Fruit fly (Drosophila melanogaster) whole organism, embryonic: ENCODE measurements around the gene CG13022.

ENCODE experiments used
- ATbp ChIP-seq: fragments of 200-800 bp; sonication (Bioruptor generic); optimal IDR thresholded peaks from 2 replicates; lab custom pipeline; 2017; ENCODE audit warnings: missing biosample characterization, mild to moderate bottlenecking, missing genetic modification characterization, missing genetic modification reagents
- Awh ChIP-seq: fragments of 200-800 bp; sonication (Bioruptor generic); IDR thresholded peaks from 2 replicates; pipeline ENCODE4, ENCODE4 v1.3.6; 2022; ENCODE audit warnings: missing biosample characterization, missing genetic modification characterization
- BEAF-32 ChIP-seq: fragments of 200-800 bp; sonication (Bioruptor generic); optimal IDR thresholded peaks from 3 replicates; lab custom pipeline; 2017; ENCODE audit warnings: missing biosample characterization, missing genetic modification characterization, mild to moderate bottlenecking, moderate library complexity, missing genetic modification reagents
- CG12299 ChIP-seq: fragments of 200-800 bp; sonication (Bioruptor generic); optimal IDR thresholded peaks from 2 replicates; lab custom pipeline; 2018; ENCODE audit warnings: missing biosample characterization, mild to moderate bottlenecking, missing genetic modification characterization
- CG14441 ChIP-seq: fragments of 200-800 bp; sonication (Bioruptor generic); IDR thresholded peaks from 2 replicates; pipeline ENCODE4 v1.3.6; 2022; ENCODE audit warnings: missing biosample characterization, missing genetic modification characterization
- CG1603 ChIP-seq: fragments of 200-800 bp; sonication (Bioruptor generic); optimal IDR thresholded peaks from 2 replicates; lab custom pipeline; 2019; ENCODE audit warnings: missing biosample characterization, mild to moderate bottlenecking, missing genetic modification characterization, moderate library complexity
- CG18599 ChIP-seq: fragments of 200-800 bp; sonication (Bioruptor generic); optimal IDR thresholded peaks from 3 replicates; lab custom pipeline; 2017; ENCODE audit warnings: missing biosample characterization, missing genetic modification characterization, mild to moderate bottlenecking, moderate library complexity, missing genetic modification reagents
- CG31388 ChIP-seq: fragments of 200-800 bp; sonication (Bioruptor generic); optimal IDR thresholded peaks from 2 replicates; lab custom pipeline; 2016; ENCODE audit warnings: missing biosample characterization, missing genetic modification characterization
- CG33213 ChIP-seq: fragments of 200-800 bp; sonication (Bioruptor generic); optimal IDR thresholded peaks from 3 replicates; lab custom pipeline; 2016; ENCODE audit warnings: missing biosample characterization, missing genetic modification characterization
- CG3995 ChIP-seq: fragments of 200-800 bp; sonication (Bioruptor generic); optimal IDR thresholded peaks from 3 replicates; lab custom pipeline; 2016; ENCODE audit warnings: missing biosample characterization, missing genetic modification characterization
- CG4424 ChIP-seq: fragments of 200-800 bp; sonication (Bioruptor generic); optimal IDR thresholded peaks from 3 replicates; lab custom pipeline; 2016; ENCODE audit warnings: missing biosample characterization, missing genetic modification characterization
- CG7745 ChIP-seq: fragments of 200-800 bp; sonication (Bioruptor generic); optimal IDR thresholded peaks from 2 replicates; lab custom pipeline; 2018; ENCODE audit warnings: missing biosample characterization, mild to moderate bottlenecking, missing genetic modification characterization, moderate library complexity
- CG7963 ChIP-seq: fragments of 200-800 bp; sonication (Bioruptor generic); IDR thresholded peaks from 3 replicates; pipeline ENCODE4 v1.3.6; 2022; ENCODE audit warnings: missing biosample characterization, missing genetic modification characterization; ENCODE audit not compliant: partially characterized antibody
- CG8944 ChIP-seq: fragments of 200-800 bp; sonication (Bioruptor generic); optimal IDR thresholded peaks from 3 replicates; lab custom pipeline; 2016; ENCODE audit warnings: missing biosample characterization, missing genetic modification characterization
- CG9437 ChIP-seq: fragments of 200-800 bp; sonication (Bioruptor generic); optimal IDR thresholded peaks from 2 replicates; lab custom pipeline; 2018; ENCODE audit warnings: missing biosample characterization, mild to moderate bottlenecking, missing genetic modification characterization
- D19A ChIP-seq: fragments of 200-800 bp; optimal IDR thresholded peaks from 3 replicates; lab custom pipeline; 2019; ENCODE audit warnings: missing biosample characterization, mild to moderate bottlenecking, missing genetic modification characterization, moderate library complexity
- D19B ChIP-seq: fragments of 200-800 bp; sonication (Bioruptor generic); optimal IDR thresholded peaks from 2 replicates; lab custom pipeline; 2017; ENCODE audit warnings: missing biosample characterization, mild to moderate bottlenecking, missing genetic modification characterization
- Doc2 ChIP-seq: fragments of 200-800 bp; sonication (Bioruptor generic); IDR thresholded peaks from 2 replicates; pipeline ENCODE4 v1.3.6; 2022; ENCODE audit warnings: missing biosample characterization, missing genetic modification characterization
- HLH54F ChIP-seq: fragments of 200-800 bp; sonication (Bioruptor generic); optimal IDR thresholded peaks from 3 replicates; lab custom pipeline; 2016; ENCODE audit warnings: missing biosample characterization, missing genetic modification characterization
- Hr39 ChIP-seq: fragments of >200 bp; optimal IDR thresholded peaks from 2 replicates; lab custom pipeline; 2017
- Hr78 ChIP-seq, 2 experiments: fragments of 200-800 bp in 1 of 2; fragments of >200 bp in 1 of 2; sonication (Bioruptor generic) in 1 of 2; optimal IDR thresholded peaks; 2 replicates each; lab custom pipeline; 2017 to 2019; ENCODE audit warnings: missing biosample characterization in 2 of 2, missing genetic modification characterization in 2 of 2, mild to moderate bottlenecking in 1 of 2, moderate library complexity in 1 of 2
- Lim3 ChIP-seq: fragments of 200-800 bp; sonication (Bioruptor generic); IDR thresholded peaks from 2 replicates; pipeline ENCODE4 v1.3.6; 2022; ENCODE audit warnings: missing biosample characterization, missing genetic modification characterization
- Max ChIP-seq: fragments of 200-800 bp; sonication (Bioruptor generic); optimal IDR thresholded peaks from 2 replicates; lab custom pipeline; 2016; ENCODE audit warnings: missing biosample characterization, mild to moderate bottlenecking, missing genetic modification characterization
- Mrtf ChIP-seq: fragments of 200-800 bp; sonication (Bioruptor generic); IDR thresholded peaks from 3 replicates; pipeline ENCODE4 v1.3.6; 2022; ENCODE audit warnings: missing biosample characterization, missing genetic modification characterization
- Rfx ChIP-seq: fragments of 200-800 bp; sonication (Bioruptor generic); IDR thresholded peaks from 2 replicates; pipeline ENCODE4 v1.3.6; 2022; ENCODE audit warnings: missing biosample characterization, missing genetic modification characterization
- Sox100B ChIP-seq: fragments of 200-800 bp; sonication (Bioruptor generic); optimal IDR thresholded peaks from 3 replicates; lab custom pipeline; 2018; ENCODE audit warnings: missing biosample characterization, mild to moderate bottlenecking, missing genetic modification characterization
- Xrp1 ChIP-seq: fragments of 200-800 bp; sonication (Bioruptor generic); IDR thresholded peaks from 2 replicates; pipeline ENCODE4 v1.3.6; 2022; ENCODE audit warnings: missing biosample characterization, missing genetic modification characterization
- bowl ChIP-seq: fragments of 200-800 bp; sonication (Bioruptor generic); IDR thresholded peaks from 2 replicates; pipeline ENCODE4 v1.3.6; 2022; ENCODE audit warnings: missing biosample characterization, missing genetic modification characterization
- btn ChIP-seq: fragments of 200-800 bp; sonication (Bioruptor generic); optimal IDR thresholded peaks from 2 replicates; lab custom pipeline; 2016; ENCODE audit warnings: missing biosample characterization, missing genetic modification characterization
- dmrt11E ChIP-seq: fragments of 200-800 bp; sonication (Bioruptor generic); optimal IDR thresholded peaks from 3 replicates; lab custom pipeline; 2018; ENCODE audit warnings: missing biosample characterization, mild to moderate bottlenecking, missing genetic modification characterization, moderate library complexity
- dmrt99B ChIP-seq: fragments of 200-800 bp; sonication (Bioruptor generic); optimal IDR thresholded peaks from 2 replicates; lab custom pipeline; 2018; ENCODE audit warnings: missing biosample characterization, mild to moderate bottlenecking, missing genetic modification characterization, moderate library complexity
- jumu ChIP-seq: fragments of 200-800 bp; sonication (Bioruptor generic); optimal IDR thresholded peaks from 3 replicates; lab custom pipeline; 2016; ENCODE audit warnings: missing biosample characterization, missing genetic modification characterization
- kah ChIP-seq: fragments of 200-800 bp; sonication (Bioruptor generic); optimal IDR thresholded peaks from 2 replicates; lab custom pipeline; 2018; ENCODE audit warnings: missing biosample characterization, mild to moderate bottlenecking, missing genetic modification characterization
- klu ChIP-seq: fragments of 200-800 bp; sonication (Bioruptor generic); IDR thresholded peaks from 2 replicates; pipeline ENCODE4 v1.3.6; 2022; ENCODE audit warnings: missing biosample characterization, missing genetic modification characterization
- mirr ChIP-seq: fragments of 200-800 bp; sonication (Bioruptor generic); optimal IDR thresholded peaks from 3 replicates; lab custom pipeline; 2018; ENCODE audit warnings: missing biosample characterization, mild to moderate bottlenecking, missing genetic modification characterization
- oc ChIP-seq: fragments of 200-800 bp; sonication (Bioruptor generic); optimal IDR thresholded peaks from 2 replicates; lab custom pipeline; 2018; ENCODE audit warnings: missing biosample characterization, mild to moderate bottlenecking, missing genetic modification characterization, moderate library complexity
- pan ChIP-seq, 4 experiments: fragments of >200 bp in 3 of 4; fragments of 200-800 bp in 1 of 4; sonication (Bioruptor generic) in 1 of 4; optimal IDR thresholded peaks in 3 of 4; IDR thresholded peaks in 1 of 4; 2 replicates each; pipeline versions ENCODE4 v1.3.6 to Lab custom; 2017 to 2022; ENCODE audit warnings: missing biosample characterization in 2 of 4, missing genetic modification characterization in 2 of 4, mixed read lengths in 1 of 4
- pita ChIP-seq: fragments of 200-800 bp; sonication (Bioruptor generic); optimal IDR thresholded peaks from 2 replicates; lab custom pipeline; 2017; ENCODE audit warnings: missing biosample characterization, mild to moderate bottlenecking, missing genetic modification characterization
- pnt ChIP-seq: fragments of 200-800 bp; sonication (Bioruptor generic); optimal IDR thresholded peaks from 3 replicates; lab custom pipeline; 2016; ENCODE audit warnings: missing biosample characterization, missing genetic modification characterization
- row ChIP-seq: fragments of 200-800 bp; sonication (Bioruptor generic); IDR thresholded peaks from 3 replicates; pipeline ENCODE4 v1.3.6; 2022; ENCODE audit warnings: missing biosample characterization, missing genetic modification characterization
- sens-2 ChIP-seq: fragments of 200-800 bp; sonication (Bioruptor generic); IDR thresholded peaks from 2 replicates; pipeline ENCODE4 v1.3.6; 2022; ENCODE audit warnings: missing biosample characterization, missing genetic modification characterization
- sr ChIP-seq: fragments of 200-800 bp; sonication (Bioruptor generic); IDR thresholded peaks from 3 replicates; pipeline ENCODE4 v1.3.6; 2022; ENCODE audit warnings: missing biosample characterization, missing genetic modification characterization
- tap ChIP-seq: fragments of 200-800 bp; optimal IDR thresholded peaks from 3 replicates; lab custom pipeline; 2019; ENCODE audit warnings: missing biosample characterization, mild to moderate bottlenecking, missing genetic modification characterization, moderate library complexity
- trem ChIP-seq: fragments of 200-800 bp; optimal IDR thresholded peaks from 3 replicates; lab custom pipeline; 2019; ENCODE audit warnings: missing biosample characterization, mild to moderate bottlenecking, missing genetic modification characterization, moderate library complexity
- tup ChIP-seq: fragments of 200-800 bp; sonication (Bioruptor generic); optimal IDR thresholded peaks from 2 replicates; lab custom pipeline; 2016; ENCODE audit warnings: missing biosample characterization, mild to moderate bottlenecking, missing genetic modification characterization, moderate library complexity
- tx ChIP-seq: fragments of 200-800 bp; sonication (Bioruptor generic); optimal IDR thresholded peaks from 2 replicates; lab custom pipeline; 2016; ENCODE audit warnings: missing biosample characterization, missing genetic modification characterization
- vnd ChIP-seq: fragments of 200-800 bp; sonication (Bioruptor generic); IDR thresholded peaks from 3 replicates; pipeline ENCODE4 v1.3.6; 2022; ENCODE audit warnings: missing biosample characterization, missing genetic modification characterization; ENCODE audit not compliant: partially characterized antibody
- wdn ChIP-seq: fragments of 200-800 bp; sonication (Bioruptor generic); IDR thresholded peaks from 2 replicates; pipeline ENCODE4 v1.3.6; 2022; ENCODE audit warnings: missing biosample characterization, missing genetic modification characterization

The CG13022 gene

DNA sequence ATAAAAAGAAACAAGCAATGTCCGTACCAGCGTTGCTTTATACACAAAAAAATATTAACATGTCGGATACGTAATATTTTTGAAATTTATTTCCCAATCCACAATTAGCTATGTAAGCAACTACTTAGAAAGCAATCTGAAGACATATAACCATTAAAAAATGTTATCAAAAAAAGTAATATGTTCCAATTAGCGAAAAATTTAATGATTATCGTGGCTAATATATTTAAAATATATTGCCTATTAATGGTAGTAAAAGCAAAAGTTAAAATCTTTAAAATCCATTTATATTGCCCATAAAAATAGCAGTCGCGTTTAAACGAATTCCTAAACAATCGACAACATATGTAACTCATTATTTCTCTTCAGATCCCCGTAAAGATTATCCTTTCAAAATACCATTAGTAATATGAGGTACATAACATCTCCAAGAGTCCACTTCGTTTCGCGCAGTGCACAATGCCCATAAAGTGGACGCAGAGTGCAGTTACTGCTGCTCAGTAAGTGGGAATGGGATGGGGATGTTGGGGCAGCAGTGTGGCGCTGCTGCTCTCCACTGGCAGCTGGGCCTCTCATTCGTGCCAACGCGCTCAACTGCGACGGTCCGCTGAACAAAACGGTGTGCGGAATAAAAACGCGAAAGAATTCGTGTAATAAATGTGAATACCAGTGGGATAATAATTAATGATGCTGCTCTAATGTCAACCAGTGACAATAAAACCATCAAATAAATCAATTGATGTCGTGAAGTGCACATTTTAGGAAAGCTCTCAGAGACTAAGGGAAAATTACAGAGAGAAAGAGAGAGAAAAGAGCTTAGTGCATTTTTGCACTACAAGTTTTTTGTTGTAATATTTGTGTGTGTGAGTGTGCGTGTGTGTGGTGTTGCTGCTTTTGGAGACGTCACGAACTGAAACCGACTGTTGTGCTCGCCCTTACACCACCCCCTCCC is 47.6 kb upstream of the CG13022 start (continued):
- TF ChIP-seq CG7963 (GFP tag; lab: Robert Waterston, UW) (no peak), CG4424 (peak; percentile 67), CG31388 (GFP tag; lab: Kevin White, UChicago) (peak; percentile 13), mirr (GFP tag; lab: Kevin White, UChicago) (no peak), pan (optimal IDR thresholded peaks at IDR 0.05; lab: Kevin White, UChicago) (no peak), pan (GFP tag; optimal IDR thresholded peaks at IDR 0.05 in 1 of 2, IDR thresholded peaks at IDR 0.05 in 1 of 2) (peak in 1 of 2 experiments; percentile 32), HLH54F (GFP tag; lab: Kevin White, UChicago) (no peak), Hr39 (lab: Kevin White, UChicago) (no peak), CG9437 (GFP tag; lab: Kevin White, UChicago) (peak; percentile 80), Rfx (GFP tag; lab: Robert Waterston, UW) (peak; percentile 71), Xrp1 (GFP tag; lab: Robert Waterston, UW) (peak; percentile 21; the same call in 1 of the 2 replicates), dmrt11E (no peak), D19B (GFP tag; lab: Kevin White, UChicago) (peak; percentile 30), Max (GFP tag; lab: Kevin White, UChicago) (peak; percentile 53), oc (tag; lab: Kevin White, UChicago) (no peak), klu (GFP tag; lab: Robert Waterston, UW) (no peak), CG7745 (no peak), sens-2 (GFP tag; lab: Robert Waterston, UW) (no peak), CG18599 (peak; percentile 27), vnd (GFP tag; lab: Robert Waterston, UW) (no peak), trem (tag; lab: Kevin White, UChicago) (no peak), Lim3 (GFP tag; lab: Robert Waterston, UW) (no peak), Hr78 (GFP tag; optimal IDR thresholded peaks at IDR 0.05; lab: Kevin White, UChicago) (no peak), btn (GFP tag; lab: Kevin White, UChicago) (no peak), Sox100B (GFP tag; lab: Kevin White, UChicago) (peak; percentile 82), wdn (GFP tag; lab: Robert Waterston, UW) (peak; percentile 21; the same call in 1 of the 2 replicates), Mrtf (GFP tag; lab: Robert Waterston, UW) (peak; percentile 65; the same call in 2 of the 3 replicates), D19A (peak; percentile 16), bowl (GFP tag; lab: Robert Waterston, UW) (peak; percentile 14; the same call in 1 of the 2 replicates), CG8944 (GFP tag; lab: Kevin White, UChicago) (peak; percentile 1), CG3995 (no peak), jumu (no peak), pita (no peak), tap (tag; lab: Kevin White, UChicago) (no peak), CG33213 (GFP tag; lab: Kevin White, UChicago) (no peak), kah (GFP tag; lab: Kevin White, UChicago) (peak; percentile 44), sr (GFP tag; lab: Robert Waterston, UW) (0 out of 3 replicates have a peak, but pooled peaks have one; percentile 22), ATbp (GFP tag; lab: Kevin White, UChicago) (peak; percentile 40), CG14441 (GFP tag; lab: Robert Waterston, UW) (peak; percentile 37; the same call in 1 of the 2 replicates), pnt (GFP tag; lab: Kevin White, UChicago) (no peak), row (GFP tag; lab: Robert Waterston, UW) (peak; percentile 55; the same call in 2 of the 3 replicates), CG12299 (no peak), Doc2 (GFP tag; lab: Robert Waterston, UW) (no peak), CG1603 (tag; lab: Kevin White, UChicago) (peak; percentile 46), dmrt99B (tag; lab: Kevin White, UChicago) (peak; percentile 73), tup (no peak), Awh (peak; percentile 74), BEAF-32 (GFP tag; lab: Kevin White, UChicago) (no peak), tx (GFP tag; lab: Kevin White, UChicago) (peak; percentile 13)
